Fruit fly (Drosophila melanogaster): ENCODE results near the gene CG14424.

DNA sequence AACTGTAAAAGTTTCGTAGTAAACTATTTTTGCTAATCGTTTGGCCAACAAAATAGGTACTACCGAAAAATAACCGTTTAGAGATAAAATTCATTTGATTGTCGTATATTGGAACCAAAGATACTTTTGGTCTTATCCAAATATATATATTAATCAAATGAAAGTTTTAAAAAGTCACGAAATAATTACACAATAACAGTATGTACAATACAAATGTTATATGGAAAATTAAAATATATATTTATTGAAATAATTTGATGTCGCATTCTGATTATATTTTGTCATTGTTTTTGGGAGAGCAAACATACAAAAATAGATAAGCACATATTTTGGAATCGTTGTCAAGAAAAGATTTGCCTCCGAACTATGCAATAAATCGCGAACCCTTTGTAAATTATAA, 11.5 kb upstream of the CG14424 start, which contains the start of gene CG14420:
- no peak for TF ChIP-seq h (optimal IDR thresholded peaks at IDR 0.05)
- TF ChIP-seq psq (optimal IDR thresholded peaks at IDR 0.05), result no peak
- TF ChIP-seq ttk (optimal IDR thresholded peaks at IDR 0.05), result no peak
- no peak for TF ChIP-seq Myc (optimal IDR thresholded peaks at IDR 0.05)
- no peak for TF ChIP-seq insv (optimal IDR thresholded peaks at IDR 0.05)
- no peak for TF ChIP-seq Sin3A (optimal IDR thresholded peaks at IDR 0.05)
